Fruit fly (Drosophila melanogaster) whole organism, embryonic: ENCODE data around the gene mts.

Source experiments
- D19B ChIP-seq: fragments of 200-800 bp; sonication (Bioruptor generic); optimal IDR thresholded peaks from 2 replicates; lab custom pipeline; 2017; ENCODE audit warnings: missing biosample characterization, mild to moderate bottlenecking, missing genetic modification characterization
- Dfd ChIP-seq, 2 experiments: fragments of >200 bp; optimal IDR thresholded peaks; 2 replicates each; lab custom pipeline; 2017; ENCODE audit warnings: missing biosample characterization in 2 of 2, missing genetic modification characterization in 2 of 2
- dati ChIP-seq: fragments of 200-800 bp; sonication (Bioruptor generic); IDR thresholded peaks from 2 replicates; pipeline ENCODE4 v1.3.6; 2022; ENCODE audit warnings: missing biosample characterization, missing genetic modification characterization
- ftz-f1 ChIP-seq: fragments of 200-800 bp; sonication (Bioruptor generic); optimal IDR thresholded peaks from 2 replicates; lab custom pipeline; 2016; ENCODE audit warnings: missing biosample characterization, missing genetic modification characterization
- ind ChIP-seq: fragments of 200-800 bp; sonication (Bioruptor generic); optimal IDR thresholded peaks from 3 replicates; lab custom pipeline; 2016; ENCODE audit warnings: missing biosample characterization, missing genetic modification characterization
- jumu ChIP-seq: fragments of 200-800 bp; sonication (Bioruptor generic); optimal IDR thresholded peaks from 3 replicates; lab custom pipeline; 2016; ENCODE audit warnings: missing biosample characterization, missing genetic modification characterization

dm6 chr2L:7811249-7812002 is 16.0 kb upstream of the mts start, which contains the start of gene LanB1:
- TF ChIP-seq Dfd (GFP tag; optimal IDR thresholded peaks at IDR 0.05; lab: Kevin White, UChicago) (no peak), dati (no peak), jumu (no peak), ind (GFP tag; lab: Kevin White, UChicago) (no peak), ftz-f1 (GFP tag; lab: Kevin White, UChicago) (peak; percentile 28), D19B (GFP tag; lab: Kevin White, UChicago) (no peak)
